Fruit fly (Drosophila melanogaster) whole organism, embryonic: Measurements from ENCODE around the gene AMPdeam.
A peak's percentile ranks its signal among the peaks of the same experiment; 100 is the strongest.

Experiments
- Ada2b ChIP-seq: fragments of 200-800 bp; sonication (Bioruptor generic); IDR thresholded peaks from 2 replicates; pipeline ENCODE4 v1.3.6; 2022; ENCODE audit warnings: missing biosample characterization, missing genetic modification characterization
- Asciz ChIP-seq: fragments of 200-800 bp; sonication (Bioruptor generic); optimal IDR thresholded peaks from 2 replicates; lab custom pipeline; 2017; ENCODE audit warnings: missing biosample characterization, mild to moderate bottlenecking, missing genetic modification characterization, missing genetic modification reagents
- CG10147 ChIP-seq: fragments of 200-800 bp; sonication (Bioruptor generic); optimal IDR thresholded peaks from 2 replicates; lab custom pipeline; 2019; ENCODE audit warnings: missing biosample characterization, mild to moderate bottlenecking, missing genetic modification characterization, moderate library complexity
- CG11560 ChIP-seq: fragments of 200-800 bp; sonication (Bioruptor generic); IDR thresholded peaks from 3 replicates; pipeline ENCODE4 v1.3.6; 2022; ENCODE audit warnings: missing biosample characterization, missing genetic modification characterization
- CG12104 ChIP-seq: fragments of 200-800 bp; sonication (Bioruptor generic); optimal IDR thresholded peaks from 3 replicates; lab custom pipeline; 2016; ENCODE audit warnings: missing biosample characterization, missing genetic modification characterization
- CG12299 ChIP-seq: fragments of 200-800 bp; sonication (Bioruptor generic); optimal IDR thresholded peaks from 2 replicates; lab custom pipeline; 2018; ENCODE audit warnings: missing biosample characterization, mild to moderate bottlenecking, missing genetic modification characterization
- CG15073 ChIP-seq: fragments of 200-800 bp; sonication (Bioruptor generic); optimal IDR thresholded peaks from 2 replicates; lab custom pipeline; 2016; ENCODE audit warnings: missing biosample characterization, missing genetic modification characterization
- CG17829 ChIP-seq: fragments of 200-800 bp; optimal IDR thresholded peaks from 2 replicates; lab custom pipeline; 2019; ENCODE audit warnings: missing biosample characterization, mild to moderate bottlenecking, missing genetic modification characterization, moderate library complexity
- CG18476 ChIP-seq: fragments of 200-800 bp; sonication (Bioruptor generic); optimal IDR thresholded peaks from 2 replicates; lab custom pipeline; 2016; ENCODE audit warnings: missing biosample characterization, mild to moderate bottlenecking, missing genetic modification characterization
- CG31224 ChIP-seq: fragments of 200-800 bp; sonication (Bioruptor generic); IDR thresholded peaks from 2 replicates; pipeline ENCODE4 v1.3.6; 2022; ENCODE audit warnings: missing biosample characterization, missing genetic modification characterization
- CG33557 ChIP-seq: fragments of 200-800 bp; sonication (Bioruptor generic); optimal IDR thresholded peaks from 2 replicates; lab custom pipeline; 2019; ENCODE audit warnings: missing biosample characterization, mild to moderate bottlenecking, missing genetic modification characterization, moderate library complexity
- CG4282 ChIP-seq: fragments of 200-800 bp; sonication (Bioruptor generic); optimal IDR thresholded peaks from 2 replicates; lab custom pipeline; 2016; ENCODE audit warnings: missing biosample characterization, missing genetic modification characterization
- CG6683 ChIP-seq: fragments of 200-800 bp; sonication (Bioruptor generic); optimal IDR thresholded peaks from 2 replicates; lab custom pipeline; 2017; ENCODE audit warnings: missing biosample characterization, mild to moderate bottlenecking, missing genetic modification characterization, missing genetic modification reagents
- CG6765 ChIP-seq: fragments of 200-800 bp; sonication (Bioruptor generic); optimal IDR thresholded peaks from 3 replicates; lab custom pipeline; 2017; ENCODE audit warnings: missing biosample characterization, mild to moderate bottlenecking, missing genetic modification characterization
- CG6791 ChIP-seq: fragments of 200-800 bp; sonication (Bioruptor generic); IDR thresholded peaks from 3 replicates; pipeline ENCODE4 v1.3.6; 2022; ENCODE audit warnings: missing biosample characterization, missing genetic modification characterization; ENCODE audit not compliant: partially characterized antibody
- CG7745 ChIP-seq: fragments of 200-800 bp; sonication (Bioruptor generic); optimal IDR thresholded peaks from 2 replicates; lab custom pipeline; 2018; ENCODE audit warnings: missing biosample characterization, mild to moderate bottlenecking, missing genetic modification characterization, moderate library complexity
- CG7987 ChIP-seq: fragments of 200-800 bp; sonication (Bioruptor generic); optimal IDR thresholded peaks from 2 replicates; lab custom pipeline; 2018; ENCODE audit warnings: missing biosample characterization, mild to moderate bottlenecking, missing genetic modification characterization, moderate library complexity
- CG8089 ChIP-seq: fragments of 200-800 bp; sonication (Bioruptor generic); optimal IDR thresholded peaks from 3 replicates; lab custom pipeline; 2016; ENCODE audit warnings: missing biosample characterization, missing genetic modification characterization
- CG9817 ChIP-seq: fragments of 200-800 bp; sonication (Bioruptor generic); optimal IDR thresholded peaks from 2 replicates; lab custom pipeline; 2018; ENCODE audit warnings: missing biosample characterization, mild to moderate bottlenecking, missing genetic modification characterization, moderate library complexity
- Dbx ChIP-seq: fragments of 200-800 bp; sonication (Bioruptor generic); IDR thresholded peaks from 3 replicates; pipeline ENCODE4 v1.3.6; 2022; ENCODE audit warnings: missing biosample characterization, missing genetic modification characterization
- E2f2 ChIP-seq: fragments of 200-800 bp; sonication (Bioruptor generic); IDR thresholded peaks from 2 replicates; pipeline ENCODE4 v1.3.6; 2022; ENCODE audit warnings: missing biosample characterization, missing genetic modification characterization
- Elba2 ChIP-seq: fragments of 200-800 bp; sonication (Bioruptor generic); optimal IDR thresholded peaks from 3 replicates; lab custom pipeline; 2016; ENCODE audit warnings: missing biosample characterization, missing genetic modification characterization
- Hand ChIP-seq: fragments of 200-800 bp; sonication (Bioruptor generic); optimal IDR thresholded peaks from 2 replicates; lab custom pipeline; 2017; ENCODE audit warnings: mild to moderate bottlenecking, missing biosample characterization, missing genetic modification reagents, missing genetic modification characterization
- Hr39 ChIP-seq: fragments of >200 bp; optimal IDR thresholded peaks from 2 replicates; lab custom pipeline; 2017
- Lhr ChIP-seq: fragments of 200-800 bp; sonication (Bioruptor generic); optimal IDR thresholded peaks from 3 replicates; lab custom pipeline; 2017; ENCODE audit warnings: mild to moderate bottlenecking, missing biosample characterization, missing genetic modification reagents, missing genetic modification characterization
- Mes4 ChIP-seq: fragments of 200-800 bp; sonication (Bioruptor generic); optimal IDR thresholded peaks from 2 replicates; lab custom pipeline; 2016; ENCODE audit warnings: missing biosample characterization, missing genetic modification characterization
- NC2α ChIP-seq: fragments of 200-800 bp; sonication (Bioruptor generic); optimal IDR thresholded peaks from 2 replicates; lab custom pipeline; 2016; ENCODE audit warnings: missing biosample characterization, missing genetic modification characterization
- Pdp1 ChIP-seq, 2 experiments: fragments of 200-800 bp; sonication (Bioruptor generic); optimal IDR thresholded peaks; 3 replicates each; lab custom pipeline; 2016; ENCODE audit warnings: missing biosample characterization in 2 of 2, missing genetic modification characterization in 2 of 2, mild to moderate bottlenecking in 1 of 2, moderate library complexity in 1 of 2
- Rx ChIP-seq: fragments of 200-800 bp; sonication (Bioruptor generic); IDR thresholded peaks from 2 replicates; pipeline ENCODE4 v1.3.6; 2022; ENCODE audit warnings: missing biosample characterization, missing genetic modification characterization
- Ssrp ChIP-seq: fragments of 200-800 bp; sonication (Bioruptor generic); optimal IDR thresholded peaks from 2 replicates; lab custom pipeline; 2018; ENCODE audit warnings: missing biosample characterization, mild to moderate bottlenecking, missing genetic modification characterization, moderate library complexity
- Taf1 ChIP-seq: fragments of 200-800 bp; sonication (Bioruptor generic); IDR thresholded peaks from 2 replicates; pipeline ENCODE4 v1.3.6; 2022; ENCODE audit warnings: missing biosample characterization, missing genetic modification characterization
- Usf ChIP-seq: fragments of 200-800 bp; sonication (Bioruptor generic); optimal IDR thresholded peaks from 2 replicates; lab custom pipeline; 2017; ENCODE audit warnings: missing genotype, missing biosample characterization, missing genetic modification characterization
- Vsx1 ChIP-seq: fragments of 200-800 bp; sonication (Bioruptor generic); optimal IDR thresholded peaks from 2 replicates; lab custom pipeline; 2017; ENCODE audit warnings: missing biosample characterization, mild to moderate bottlenecking, missing genetic modification characterization, missing genetic modification reagents
- cas ChIP-seq: fragments of 200-800 bp; sonication (Bioruptor generic); IDR thresholded peaks from 2 replicates; pipeline ENCODE4 v1.3.6; 2022; ENCODE audit warnings: missing biosample characterization, missing genetic modification characterization
- cg ChIP-seq: fragments of 200-800 bp; sonication (Bioruptor generic); optimal IDR thresholded peaks from 3 replicates; lab custom pipeline; 2019; ENCODE audit warnings: missing biosample characterization, mild to moderate bottlenecking, missing genetic modification characterization, moderate library complexity
- da ChIP-seq: fragments of 200-800 bp; sonication (Bioruptor generic); optimal IDR thresholded peaks from 2 replicates; lab custom pipeline; 2016; ENCODE audit warnings: missing biosample characterization, missing genetic modification characterization
- dati ChIP-seq: fragments of 200-800 bp; sonication (Bioruptor generic); IDR thresholded peaks from 2 replicates; pipeline ENCODE4 v1.3.6; 2022; ENCODE audit warnings: missing biosample characterization, missing genetic modification characterization
- gro ChIP-seq: fragments of 200-800 bp; sonication (Bioruptor generic); optimal IDR thresholded peaks from 2 replicates; lab custom pipeline; 2016; ENCODE audit warnings: missing biosample characterization, missing genetic modification characterization
- ham ChIP-seq: fragments of 200-800 bp; sonication (Bioruptor generic); IDR thresholded peaks from 2 replicates; pipeline ENCODE4 v1.3.6; 2022; ENCODE audit warnings: missing biosample characterization, missing genetic modification characterization
- hbn ChIP-seq: fragments of 200-800 bp; sonication (Bioruptor generic); IDR thresholded peaks from 2 replicates; pipeline ENCODE4 v1.3.6; 2022; ENCODE audit warnings: missing biosample characterization, missing genetic modification characterization; ENCODE audit not compliant: partially characterized antibody
- jigr1 ChIP-seq: fragments of 200-800 bp; sonication (Bioruptor generic); IDR thresholded peaks from 3 replicates; pipeline ENCODE4 v1.3.6; 2022; ENCODE audit warnings: missing biosample characterization, missing genetic modification characterization
- jing ChIP-seq: fragments of 200-800 bp; sonication (Bioruptor generic); optimal IDR thresholded peaks from 2 replicates; lab custom pipeline; 2018; ENCODE audit warnings: missing biosample characterization, mild to moderate bottlenecking, missing genetic modification characterization
- lov ChIP-seq, 2 experiments: fragments of 200-800 bp in 1 of 2; fragments of >200 bp in 1 of 2; sonication (Bioruptor generic) in 1 of 2; IDR thresholded peaks in 1 of 2; optimal IDR thresholded peaks in 1 of 2; 2 replicates in 1 of 2; 3 replicates in 1 of 2; pipeline versions ENCODE4 v1.3.6 to Lab custom; 2017 to 2022; ENCODE audit warnings: missing biosample characterization in 1 of 2, missing genetic modification characterization in 1 of 2
- sima ChIP-seq: fragments of 200-800 bp; sonication (Bioruptor generic); optimal IDR thresholded peaks from 2 replicates; lab custom pipeline; 2016; ENCODE audit warnings: missing biosample characterization, missing genetic modification characterization
- slou ChIP-seq: fragments of 200-800 bp; sonication (Bioruptor generic); optimal IDR thresholded peaks from 3 replicates; lab custom pipeline; 2016; ENCODE audit warnings: missing biosample characterization, missing genetic modification characterization
- slp2 ChIP-seq: fragments of 200-800 bp; sonication (Bioruptor generic); optimal IDR thresholded peaks from 2 replicates; lab custom pipeline; 2016; ENCODE audit warnings: missing biosample characterization, missing genetic modification characterization
- sob ChIP-seq: fragments of 200-800 bp; sonication (Bioruptor generic); IDR thresholded peaks from 2 replicates; pipeline ENCODE4 v1.3.6; 2022; ENCODE audit warnings: missing biosample characterization, missing genetic modification characterization
- tgo ChIP-seq: fragments of 200-800 bp; sonication (Bioruptor generic); IDR thresholded peaks from 3 replicates; pipeline ENCODE4 v1.3.6; 2022; ENCODE audit warnings: missing biosample characterization, missing genetic modification characterization
- trem ChIP-seq: fragments of 200-800 bp; optimal IDR thresholded peaks from 3 replicates; lab custom pipeline; 2019; ENCODE audit warnings: missing biosample characterization, mild to moderate bottlenecking, missing genetic modification characterization, moderate library complexity
- z ChIP-seq: fragments of 200-800 bp; sonication (Bioruptor generic); IDR thresholded peaks from 3 replicates; pipeline ENCODE4 v1.3.6; 2022; ENCODE audit warnings: missing biosample characterization, missing genetic modification characterization
- zfh2 ChIP-seq: fragments of 200-800 bp; sonication (Bioruptor generic); optimal IDR thresholded peaks from 2 replicates; lab custom pipeline; 2016; ENCODE audit warnings: missing biosample characterization, missing genetic modification characterization

The AMPdeam gene

dm6 chrX:13838892-13839291, 6.8 kb downstream of the AMPdeam start (continued):
- TF ChIP-seq dati (peak; percentile 69), CG4282 (peak; percentile 41), CG12299 (tag; lab: Kevin White, UChicago) (no peak), CG7987 (GFP tag; lab: Kevin White, UChicago) (no peak), Rx (peak; percentile 67), CG6765 (GFP tag; lab: Kevin White, UChicago) (peak; percentile 18), ham (peak; percentile 21; the same call in 1 of the 2 replicates), CG9817 (tag; lab: Kevin White, UChicago) (peak; percentile 61), CG7745 (tag; lab: Kevin White, UChicago) (no peak), hbn (no peak), slp2 (GFP tag; lab: Kevin White, UChicago) (peak; percentile 72), Hr39 (lab: Kevin White, UChicago) (no peak), Taf1 (GFP tag; lab: Robert Waterston, UW) (0 out of 2 replicates have a peak, but pooled peaks have one; percentile 32), Asciz (GFP tag; lab: Kevin White, UChicago) (peak; percentile 57), cg (GFP tag; lab: Kevin White, UChicago) (no peak), Ada2b (GFP tag; lab: Robert Waterston, UW) (peak; percentile 79), NC2α (peak; percentile 51), CG12104 (peak; percentile 45), CG31224 (peak; percentile 39; the same call in 1 of the 2 replicates), CG11560 (tag; lab: Robert Waterston, UW) (no peak), CG6683 (GFP tag; lab: Kevin White, UChicago) (peak; percentile 1), CG18476 (peak; percentile 37), tgo (GFP tag; lab: Robert Waterston, UW) (peak; percentile 69), sima (GFP tag; lab: Kevin White, UChicago) (no peak), slou (GFP tag; lab: Kevin White, UChicago) (peak; percentile 36), sob (peak; percentile 69), Pdp1 (GFP tag; optimal IDR thresholded peaks at IDR 0.05; lab: Kevin White, UChicago) (peak; percentile 58 to 64), E2f2 (GFP tag; lab: Robert Waterston, UW) (peak; percentile 44; the same call in 1 of the 2 replicates), Elba2 (GFP tag; lab: Kevin White, UChicago) (peak; percentile 44), lov (optimal IDR thresholded peaks at IDR 0.05; lab: Kevin White, UChicago) (no peak), lov (GFP tag; IDR thresholded peaks at IDR 0.05; lab: Robert Waterston, UW) (no peak), Mes4 (GFP tag; lab: Kevin White, UChicago) (peak; percentile 66), CG10147 (GFP tag; lab: Kevin White, UChicago) (peak; percentile 39), CG15073 (GFP tag; lab: Kevin White, UChicago) (no peak), zfh2 (peak; percentile 82), Usf (GFP tag; lab: Kevin White, UChicago) (peak; percentile 58), cas (GFP tag; lab: Robert Waterston, UW) (0 out of 2 replicates have a peak, but pooled peaks have one; percentile 17), Hand (GFP tag; lab: Kevin White, UChicago) (peak; percentile 43), CG17829 (tag; lab: Kevin White, UChicago) (peak; percentile 42), jigr1 (GFP tag; lab: Robert Waterston, UW) (no peak), Dbx (peak; percentile 39; the same call in 2 of the 3 replicates), CG8089 (GFP tag; lab: Kevin White, UChicago) (peak; percentile 63), da (GFP tag; lab: Kevin White, UChicago) (peak; percentile 32), CG6791 (GFP tag; lab: Robert Waterston, UW) (no peak), jing (GFP tag; lab: Kevin White, UChicago) (peak; percentile 61), Vsx1 (GFP tag; lab: Kevin White, UChicago) (peak; percentile 47), Ssrp (tag; lab: Kevin White, UChicago) (peak; percentile 74), Lhr (GFP tag; lab: Kevin White, UChicago) (peak; percentile 28), trem (tag; lab: Kevin White, UChicago) (peak; percentile 5), z (0 out of 3 replicates have a peak, but pooled peaks have one; percentile 37), gro (peak; percentile 55), CG33557 (GFP tag; lab: Kevin White, UChicago) (no peak)
